Fruit fly (Drosophila melanogaster) S2 (cell line): ENCODE results near the gene CG43091.

Experiments used
- CG8478 ChIP-seq: fragments of >200 bp; optimal IDR thresholded peaks from 2 replicates; lab custom pipeline; 2018
- CTCF ChIP-seq, 2 experiments: fragments of >200 bp; optimal IDR thresholded peaks; 2 replicates each; lab custom pipeline; 2018

Gene CG43091

dm6 chr3R:22748956-22749355, 19.6 kb downstream of the CG43091 start, which contains the start of gene CG31139:
CG31139 (minus strand) TSS chr3R:22749056.
- TF ChIP-seq CTCF (optimal IDR thresholded peaks at IDR 0.05; lab: Kevin White, UChicago), result no peak
- no peak for TF ChIP-seq CG8478

dm6 chr3R:22747423-22748090, 21.0 kb downstream of the CG43091 start, which contains the start of gene CG17141:
CG17141 (minus strand) TSS chr3R:22747599.
- TF ChIP-seq CTCF (optimal IDR thresholded peaks at IDR 0.05; lab: Kevin White, UChicago) (no peak), CG8478 (no peak)

dm6 chr3R:22745432-22745831, 23.1 kb downstream of the CG43091 start, which contains the start of the genes vret and HP1c:
vret (minus strand) TSS chr3R:22745581.
HP1c (plus strand) TSS chr3R:22745620.
- TF ChIP-seq CG8478 (no peak), CTCF (optimal IDR thresholded peaks at IDR 0.05; lab: Kevin White, UChicago) (peak in 1 of 2 experiments; percentile 13)

- peak in 1 of 2 experiments; percentile 3 for TF ChIP-seq CTCF (optimal IDR thresholded peaks at IDR 0.05; lab: Kevin White, UChicago)
- TF ChIP-seq CG8478, result no peak
These were observed 27.6 kb downstream of the CG43091 start, which contains the start of the genes Dcr-1 and CG6985 for dm6 chr3R:22740930-22741329. Dcr-1 (minus strand) TSS chr3R:22741091. CG6985 (plus strand) TSS chr3R:22741150.

dm6 chr3R:22733751-22734150, 34.8 kb downstream of the CG43091 start, which contains the start of gene Takl2:
Takl2 (minus strand) TSS chr3R:22733851.
- TF ChIP-seq CTCF (optimal IDR thresholded peaks at IDR 0.05; lab: Kevin White, UChicago) (no peak), CG8478 (no peak)

- TF ChIP-seq CTCF (optimal IDR thresholded peaks at IDR 0.05; lab: Kevin White, UChicago) (no peak), CG8478 (no peak)
These were observed 35.5 kb downstream of the CG43091 start for dm6 chr3R:22732995-22733394.

- no peak for TF ChIP-seq CG8478
- no peak for TF ChIP-seq CTCF (optimal IDR thresholded peaks at IDR 0.05; lab: Kevin White, UChicago)
These were observed 40.7 kb downstream of the CG43091 start for dm6 chr3R:22727857-22728256.

- TF ChIP-seq CG8478 (no peak), CTCF (optimal IDR thresholded peaks at IDR 0.05; lab: Kevin White, UChicago) (no peak)
These were observed 41.1 kb downstream of the CG43091 start for dm6 chr3R:22727456-22727833.

- TF ChIP-seq CG8478 (no peak), CTCF (optimal IDR thresholded peaks at IDR 0.05; lab: Kevin White, UChicago) (no peak)
These were observed 41.6 kb downstream of the CG43091 start, which contains the start of gene CG45049 for dm6 chr3R:22726771-22727455. CG45049 (plus strand) TSS chr3R:22726967.

- TF ChIP-seq CG8478, result no peak
- TF ChIP-seq CTCF (optimal IDR thresholded peaks at IDR 0.05; lab: Kevin White, UChicago), result peak; percentile 2 to 34
These were observed 42.3 kb downstream of the CG43091 start, which contains the start of gene RNF220 for dm6 chr3R:22726031-22726770. RNF220 (minus strand) TSS chr3R:22726414.

dm6 chr3R:22724149-22724973, 44.2 kb downstream of the CG43091 start, which contains the start of gene Irp-1A:
Irp-1A (minus strand) TSS chr3R:22724587.
- no peak for TF ChIP-seq CG8478
- no peak for TF ChIP-seq CTCF (optimal IDR thresholded peaks at IDR 0.05; lab: Kevin White, UChicago)

dm6 chr3R:22720808-22721306, 47.7 kb downstream of the CG43091 start, which contains the start of gene wge:
wge (minus strand) TSS chr3R:22721150.
- TF ChIP-seq CTCF (optimal IDR thresholded peaks at IDR 0.05; lab: Kevin White, UChicago) (peak in 1 of 2 experiments; percentile 21), CG8478 (no peak)

dm6 chr3R:22719607-22719949, 49.0 kb downstream of the CG43091 start:
- TF ChIP-seq CG8478, result no peak
- TF ChIP-seq CTCF (optimal IDR thresholded peaks at IDR 0.05; lab: Kevin White, UChicago), result no peak

- TF ChIP-seq CG8478 (no peak), CTCF (optimal IDR thresholded peaks at IDR 0.05; lab: Kevin White, UChicago) (no peak)
These were observed 49.5 kb downstream of the CG43091 start for dm6 chr3R:22718937-22719606.
